Fruit fly (Drosophila melanogaster): ENCODE data around the gene NimC4.
A peak's percentile ranks its signal among the peaks of the same experiment; 100 is the strongest.

DNA sequence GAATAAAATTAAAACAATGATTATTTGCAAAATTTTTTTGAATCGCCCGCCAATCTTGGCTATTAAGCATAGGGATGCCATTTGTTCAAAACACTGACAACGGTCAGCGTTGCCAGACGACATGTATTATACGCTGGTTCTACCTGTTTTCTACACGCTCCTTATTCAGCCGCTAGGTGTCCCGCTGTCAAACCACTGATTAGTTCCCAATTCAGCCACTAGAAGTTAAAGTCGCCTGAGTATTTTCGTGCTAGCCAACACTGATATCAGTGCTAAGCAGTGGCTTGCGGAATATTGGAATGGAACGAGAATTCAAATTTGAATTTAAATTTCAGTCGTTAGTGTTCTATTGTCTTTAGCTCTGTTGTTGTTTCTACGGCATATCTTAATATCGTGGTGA is 47.2 kb downstream of the NimC4 start:
- peak; percentile 67 for TF ChIP-seq CG14667 (GFP tag; IDR thresholded peaks at IDR 0.05)
- no peak; the same call in 1 of the 2 replicates for TF ChIP-seq sob (GFP tag; IDR thresholded peaks at IDR 0.05)
- TF ChIP-seq Usf (GFP tag; optimal IDR thresholded peaks at IDR 0.05) = no peak
- no peak for TF ChIP-seq lov (optimal IDR thresholded peaks at IDR 0.05)
- TF ChIP-seq lov (GFP tag; IDR thresholded peaks at IDR 0.05) = no peak
- TF ChIP-seq Blimp-1 (GFP tag; optimal IDR thresholded peaks at IDR 0.05) = no peak
- no peak for TF ChIP-seq NC2β (GFP tag; optimal IDR thresholded peaks at IDR 0.05)
- TF ChIP-seq bsh (GFP tag; optimal IDR thresholded peaks at IDR 0.05) = no peak
- no peak for TF ChIP-seq Med (GFP tag)
